Fruit fly (Drosophila melanogaster): ENCODE measurements around the gene CG5861.
A peak's percentile ranks its signal among the peaks of the same experiment; 100 is the strongest.

The CG5861 gene

DNA sequence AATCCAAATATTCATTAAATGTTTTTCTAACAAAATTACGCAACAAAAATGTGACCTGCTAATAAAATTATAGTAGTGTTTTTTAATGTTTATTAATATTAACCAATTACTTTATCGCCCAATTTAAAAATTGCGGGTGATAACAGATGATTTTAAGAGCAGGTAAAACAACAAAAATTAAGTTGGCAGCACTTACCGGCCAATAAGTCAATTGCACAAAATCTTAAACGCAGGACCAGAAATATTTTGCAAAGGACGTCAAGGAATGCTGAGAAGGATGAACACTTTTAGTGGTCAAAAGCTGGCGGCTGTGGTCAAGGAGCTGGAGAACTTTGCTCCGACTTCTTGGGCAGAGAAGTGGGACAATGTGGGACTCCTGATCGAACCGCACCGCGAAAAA, 19.8 kb upstream of the CG5861 start, which contains the start of gene CG4278:
CG4278 (plus strand) TSS at position 178 of the 400 bp plus-strand sequence.
- TF ChIP-seq CG8478 (optimal IDR thresholded peaks at IDR 0.05) (no peak), CTCF (optimal IDR thresholded peaks at IDR 0.05) (no peak)

- TF ChIP-seq CG8478 (optimal IDR thresholded peaks at IDR 0.05) (no peak), CTCF (optimal IDR thresholded peaks at IDR 0.05) (no peak)
These were observed 18.6 kb upstream of the CG5861 start, which contains the start of gene cact for dm6 chr2L:16325515-16326257. cact (minus strand) TSS chr2L:16326207.

dm6 chr2L:16324833-16325232, 17.7 kb upstream of the CG5861 start:
- no peak for TF ChIP-seq CTCF (optimal IDR thresholded peaks at IDR 0.05)
- no peak for TF ChIP-seq CG8478 (optimal IDR thresholded peaks at IDR 0.05)

dm6 chr2L:16323544-16323943, 16.4 kb upstream of the CG5861 start:
- TF ChIP-seq CG8478 (optimal IDR thresholded peaks at IDR 0.05) = no peak
- no peak for TF ChIP-seq CTCF (optimal IDR thresholded peaks at IDR 0.05)

DNA sequence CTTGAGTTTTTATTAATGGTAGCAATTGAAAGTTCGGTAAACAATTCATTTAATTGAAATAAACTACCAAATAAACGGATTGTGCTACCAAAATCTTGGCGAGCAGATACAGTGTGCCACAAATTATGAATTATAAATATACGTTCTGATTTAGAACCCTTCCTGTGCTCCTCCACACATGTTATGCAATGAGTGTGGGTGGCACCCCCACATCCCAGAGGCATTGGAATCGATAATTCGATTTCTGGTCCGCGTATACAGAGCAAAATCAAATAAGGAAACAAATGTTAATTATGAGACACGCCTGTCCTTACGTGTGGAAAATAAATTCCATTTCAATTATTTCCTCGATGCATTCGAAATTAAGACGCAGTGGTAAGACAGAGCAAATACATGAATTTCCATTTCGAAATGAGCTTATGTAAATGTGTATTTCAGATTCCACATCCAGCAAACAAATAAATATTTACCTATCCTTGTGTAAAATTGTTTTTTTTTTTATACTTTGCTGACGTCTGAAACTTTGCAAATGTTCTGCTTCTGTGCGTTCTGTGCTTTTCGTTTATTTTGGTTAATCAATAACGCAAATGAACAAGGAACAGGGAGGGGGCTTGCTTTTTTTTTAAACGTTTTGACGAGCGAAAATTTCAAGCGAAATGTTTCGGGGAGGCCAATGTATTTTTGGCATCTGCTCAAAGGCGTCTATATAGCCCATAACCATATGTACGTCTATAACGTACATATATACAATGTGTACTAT, 15.0 kb upstream of the CG5861 start:
- TF ChIP-seq CTCF (optimal IDR thresholded peaks at IDR 0.05) = no peak
- no peak for TF ChIP-seq CG8478 (optimal IDR thresholded peaks at IDR 0.05)

dm6 chr2L:16321209-16321608, 14.1 kb upstream of the CG5861 start:
- TF ChIP-seq CTCF (optimal IDR thresholded peaks at IDR 0.05) (no peak), CG8478 (optimal IDR thresholded peaks at IDR 0.05) (no peak)

dm6 chr2L:16320428-16320827, 13.3 kb upstream of the CG5861 start:
- no peak for TF ChIP-seq CG8478 (optimal IDR thresholded peaks at IDR 0.05)
- no peak for TF ChIP-seq CTCF (optimal IDR thresholded peaks at IDR 0.05)

DNA sequence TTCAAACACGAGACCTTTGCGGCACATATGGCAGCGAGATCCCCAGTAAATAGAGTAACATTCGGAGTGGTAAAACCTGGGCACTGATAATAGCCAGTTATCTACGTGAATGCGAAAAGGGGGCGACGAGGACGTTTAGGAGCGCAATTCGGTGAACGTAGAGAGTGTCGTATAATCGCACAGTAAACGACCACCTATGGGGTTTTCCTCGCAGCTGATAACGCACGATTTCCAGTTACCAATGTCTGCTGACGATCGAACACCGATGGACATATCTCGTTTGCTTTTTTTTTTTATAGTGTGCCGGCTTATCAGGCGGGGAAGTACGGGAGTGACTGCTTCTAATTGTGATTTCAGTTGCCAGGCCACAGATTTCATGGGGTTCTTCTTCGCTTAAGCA, 12.6 kb upstream of the CG5861 start:
- no peak for TF ChIP-seq CG8478 (optimal IDR thresholded peaks at IDR 0.05)
- TF ChIP-seq CTCF (optimal IDR thresholded peaks at IDR 0.05) = no peak

DNA sequence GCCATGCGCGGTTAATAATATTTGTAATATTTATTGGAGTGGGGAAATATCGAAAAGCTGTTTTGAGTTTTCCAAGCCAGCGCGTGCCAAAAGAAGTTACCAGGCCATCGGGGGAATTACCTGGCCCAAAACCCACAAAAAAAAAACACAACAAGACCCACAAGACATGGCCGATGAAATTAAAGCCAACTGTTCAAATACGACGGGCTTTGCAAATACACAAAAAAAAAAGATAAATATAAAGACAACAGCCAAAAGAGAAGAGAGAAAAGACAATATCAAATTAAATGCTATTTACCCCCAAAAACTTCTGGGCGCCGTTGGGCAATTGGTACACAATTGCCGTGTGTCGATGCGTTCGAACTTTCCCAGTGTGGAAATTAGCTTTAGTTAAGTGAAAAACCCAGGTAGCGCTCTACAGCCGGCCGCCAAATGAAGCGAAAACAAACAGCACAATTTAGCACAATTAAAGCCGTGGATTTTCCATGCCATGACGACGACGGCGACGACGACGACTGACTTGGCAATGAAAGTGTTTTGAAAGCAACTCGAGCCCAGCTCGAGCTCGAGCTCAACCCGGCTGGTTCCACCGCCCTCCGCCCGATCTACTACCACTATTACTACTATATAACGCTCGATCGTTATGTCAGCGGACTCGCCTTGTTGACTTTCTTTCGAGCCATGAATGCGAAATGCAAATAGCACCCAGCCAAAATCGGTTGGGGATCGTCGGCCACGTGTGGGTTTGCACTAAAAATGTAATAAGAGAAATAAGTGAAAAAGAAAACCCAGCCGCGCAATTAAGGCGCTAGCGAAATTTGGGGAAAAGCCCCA, 10.9 kb upstream of the CG5861 start:
- TF ChIP-seq CTCF (optimal IDR thresholded peaks at IDR 0.05) = no peak
- TF ChIP-seq CG8478 (optimal IDR thresholded peaks at IDR 0.05) = no peak

DNA sequence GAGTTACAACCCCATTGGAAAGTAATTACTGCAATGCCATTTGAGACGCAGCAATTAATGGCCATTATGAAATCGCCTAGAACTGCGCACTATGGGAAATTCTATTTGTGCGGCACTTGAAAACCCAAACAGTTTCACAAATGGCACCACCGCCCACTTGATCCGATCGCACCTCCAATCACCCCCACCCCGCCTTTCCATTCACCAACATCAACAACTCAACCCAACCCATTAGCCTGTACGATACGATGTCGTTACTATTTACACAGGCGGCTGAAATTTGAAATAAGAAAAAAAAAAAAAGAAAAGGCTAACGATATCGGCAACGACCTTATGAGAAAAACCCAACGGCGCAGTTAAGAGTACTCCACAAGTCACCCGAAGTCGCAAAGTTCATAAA, 10.0 kb upstream of the CG5861 start:
- no peak for TF ChIP-seq CTCF (optimal IDR thresholded peaks at IDR 0.05)
- no peak for TF ChIP-seq CG8478 (optimal IDR thresholded peaks at IDR 0.05)

- TF ChIP-seq CG8478 (optimal IDR thresholded peaks at IDR 0.05) = no peak
- no peak for TF ChIP-seq CTCF (optimal IDR thresholded peaks at IDR 0.05)
These were observed 9.3 kb upstream of the CG5861 start for dm6 chr2L:16316410-16316809.

DNA sequence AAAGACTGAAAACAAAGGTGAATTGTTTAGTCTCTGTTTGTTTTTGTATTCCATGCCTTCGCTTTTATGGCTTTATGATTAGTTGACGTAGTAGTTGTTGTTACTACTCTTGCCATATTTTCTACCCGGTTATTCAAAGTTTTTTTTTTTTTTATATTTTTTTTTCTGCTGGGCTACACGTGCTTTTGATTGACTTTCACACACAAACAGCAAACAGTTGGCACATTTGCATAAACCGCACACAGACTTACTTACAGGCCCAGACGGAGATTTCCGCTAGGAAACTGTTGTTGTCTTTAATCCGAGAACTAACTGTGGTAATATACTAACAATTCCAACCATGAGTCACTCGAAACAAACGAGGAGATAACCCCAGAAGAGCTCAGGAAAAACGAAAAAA, 8.7 kb upstream of the CG5861 start:
- TF ChIP-seq CG8478 (optimal IDR thresholded peaks at IDR 0.05) (no peak), CTCF (optimal IDR thresholded peaks at IDR 0.05) (no peak)

dm6 chr2L:16315027-16315426, 7.9 kb upstream of the CG5861 start:
- TF ChIP-seq CG8478 (optimal IDR thresholded peaks at IDR 0.05) (no peak), CTCF (optimal IDR thresholded peaks at IDR 0.05) (no peak)

- TF ChIP-seq CG8478 (optimal IDR thresholded peaks at IDR 0.05) = no peak
- peak in 1 of 2 experiments; percentile 6 for TF ChIP-seq CTCF (optimal IDR thresholded peaks at IDR 0.05)
These were observed 3.5 kb upstream of the CG5861 start, which contains the start of the genes cni and fzy for dm6 chr2L:16310648-16311047. cni (minus strand) TSS chr2L:16310726. fzy (plus strand) TSS chr2L:16310956.

- TF ChIP-seq CG8478 (optimal IDR thresholded peaks at IDR 0.05) = no peak
- peak in 1 of 2 experiments; percentile 18 for TF ChIP-seq CTCF (optimal IDR thresholded peaks at IDR 0.05)
These were observed 4.3 kb downstream of the CG5861 start, which contains the start of gene GMF for dm6 chr2L:16302773-16303279. GMF (minus strand) TSS chr2L:16302954.

All from S2 (cell line).